Fruit fly (Drosophila melanogaster) whole organism, adult: ENCODE data around the gene eIF3d1.

ENCODE experiments used
- CG11617 ChIP-seq: fragments of 200-800 bp; sonication (Bioruptor generic); optimal IDR thresholded peaks from 2 replicates; lab custom pipeline; 2017; ENCODE audit warnings: mild to moderate bottlenecking, missing biosample characterization, missing genetic modification reagents, missing genetic modification characterization
- CG14711 ChIP-seq: fragments of 200-800 bp; sonication (Bioruptor generic); optimal IDR thresholded peaks from 2 replicates; lab custom pipeline; 2018; ENCODE audit warnings: missing biosample characterization, mild to moderate bottlenecking, missing genetic modification characterization, moderate library complexity
- CG1620 ChIP-seq: fragments of 200-800 bp; sonication (Bioruptor generic); optimal IDR thresholded peaks from 2 replicates; lab custom pipeline; 2016; ENCODE audit warnings: missing biosample characterization, missing genetic modification characterization
- CG5204 ChIP-seq: fragments of 200-800 bp; sonication (Bioruptor generic); optimal IDR thresholded peaks from 2 replicates; lab custom pipeline; 2016; ENCODE audit warnings: missing biosample characterization, missing genetic modification characterization
- CG7045 ChIP-seq: fragments of 200-800 bp; sonication (Bioruptor generic); optimal IDR thresholded peaks from 2 replicates; lab custom pipeline; 2017; ENCODE audit warnings: missing biosample characterization, mild to moderate bottlenecking, missing genetic modification characterization
- Clk ChIP-seq: fragments of 200-800 bp; sonication (Bioruptor generic); optimal IDR thresholded peaks from 2 replicates; lab custom pipeline; 2017; ENCODE audit warnings: missing biosample characterization, missing genetic modification characterization
- Crg-1 ChIP-seq: fragments of 200-800 bp; sonication (Bioruptor generic); optimal IDR thresholded peaks from 2 replicates; lab custom pipeline; 2016; ENCODE audit warnings: missing biosample characterization, missing genetic modification characterization
- cic ChIP-seq: fragments of 200-800 bp; sonication (Bioruptor generic); optimal IDR thresholded peaks from 2 replicates; lab custom pipeline; 2017; ENCODE audit warnings: missing biosample characterization, mild to moderate bottlenecking, missing genetic modification characterization, moderate library complexity
- pad ChIP-seq: fragments of 200-800 bp; sonication (Bioruptor generic); optimal IDR thresholded peaks from 3 replicates; lab custom pipeline; 2017; ENCODE audit warnings: missing biosample characterization, missing genetic modification characterization, mild to moderate bottlenecking, moderate library complexity, missing genetic modification reagents
- toe ChIP-seq: fragments of 200-800 bp; sonication (Bioruptor generic); optimal IDR thresholded peaks from 2 replicates; lab custom pipeline; 2016; ENCODE audit warnings: missing biosample characterization, missing genetic modification characterization

dm6 chr3R:23727657-23728056, 47.8 kb downstream of the eIF3d1 start:
- TF ChIP-seq CG1620 (GFP tag; lab: Kevin White, UChicago) (no peak), CG14711 (tag; lab: Kevin White, UChicago) (no peak), CG11617 (GFP tag; lab: Kevin White, UChicago) (no peak), Crg-1 (no peak), CG5204 (no peak), cic (no peak), toe (GFP tag; lab: Kevin White, UChicago) (no peak), pad (GFP tag; lab: Kevin White, UChicago) (no peak), CG7045 (no peak), Clk (GFP tag; lab: Kevin White, UChicago) (no peak)
